Worm (Caenorhabditis elegans): ENCODE measurements around the gene M03F8.6.

DNA sequence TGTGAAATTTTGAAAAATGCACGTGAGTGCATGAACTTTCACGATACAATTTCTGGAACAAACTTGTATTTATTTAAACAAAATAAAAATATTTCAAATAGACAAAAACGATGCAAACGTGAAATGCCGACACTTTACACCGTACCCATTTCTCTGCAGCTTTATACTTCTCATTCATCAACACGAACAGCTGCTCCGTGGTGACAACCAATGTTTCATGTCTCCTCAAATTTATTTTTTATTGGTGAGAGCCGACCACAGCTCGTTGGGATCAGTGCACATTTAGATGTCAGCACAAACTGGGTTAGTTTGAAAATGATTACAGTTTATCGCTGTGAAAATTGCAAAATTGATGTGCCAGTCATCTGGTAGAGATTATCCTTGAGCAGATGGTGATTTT, 41.0 kb upstream of the M03F8.6 start:
- TF ChIP-seq unc-39 (tag; optimal IDR thresholded peaks at IDR 0.05): no peak
- peak; percentile 4 for TF ChIP-seq unc-120 (tag; optimal IDR thresholded peaks at IDR 0.05; ENCODE audit: poor library complexity, severe bottlenecking)
- peak; percentile 95 for TF ChIP-seq unc-62 (GFP tag; optimal IDR thresholded peaks at IDR 0.05)
- TF ChIP-seq M03D4.4 (tag; optimal IDR thresholded peaks at IDR 0.05): no peak
- no peak for TF ChIP-seq ceh-83 (GFP tag; optimal IDR thresholded peaks at IDR 0.05)

Measured in whole organism, mixed stage, embryonic.